Worm (Caenorhabditis elegans): ENCODE data around the gene sqt-1.

sqt-1 gene

ce11 chrII:11307953-11308352, 29.7 kb downstream of the sqt-1 start:
- TF ChIP-seq Y95B8A.8 (GFP tag; IDR thresholded peaks at IDR 0.05) (no peak), nfyb-1 (GFP tag; IDR thresholded peaks at IDR 0.05) (no peak), F23B12.7 (tag; optimal IDR thresholded peaks at IDR 0.05; ENCODE audit: insufficient read depth) (no peak), mcd-1 (GFP tag; IDR thresholded peaks at IDR 0.05) (no peak), nfya-1 (tag; optimal IDR thresholded peaks at IDR 0.05; ENCODE audit: borderline replicate concordance, insufficient read depth) (no peak)

DNA sequence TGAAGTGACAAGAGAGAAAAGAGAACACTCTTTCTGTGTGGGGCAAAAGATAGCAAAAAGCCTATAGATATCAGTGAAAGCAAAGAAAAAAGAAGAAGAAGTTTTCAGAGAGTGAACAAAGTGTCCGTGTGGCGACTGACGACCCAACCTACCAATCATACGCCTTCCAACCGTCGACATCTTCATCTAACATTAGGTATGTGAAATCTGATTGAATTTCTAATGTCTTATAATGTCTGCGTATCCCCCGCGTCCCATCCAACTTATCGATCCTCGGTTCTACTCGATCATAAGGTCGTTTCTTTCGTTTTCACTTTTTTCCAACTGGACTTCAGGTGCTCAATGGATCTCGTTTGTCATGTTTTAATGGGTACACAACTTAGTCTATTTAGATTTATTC, 30.3 kb downstream of the sqt-1 start:
- TF ChIP-seq lag-1 (GFP tag; IDR thresholded peaks at IDR 0.05) (no peak), nhr-80 (tag; optimal IDR thresholded peaks at IDR 0.05) (no peak), akir-1 (GFP tag; optimal IDR thresholded peaks at IDR 0.05) (no peak), nhr-27 (tag; optimal IDR thresholded peaks at IDR 0.05) (no peak), F52B5.7 (tag; optimal IDR thresholded peaks at IDR 0.05) (no peak), madf-6 (GFP tag; IDR thresholded peaks at IDR 0.05) (no peak), ceh-100 (GFP tag; IDR thresholded peaks at IDR 0.05) (no peak)

- TF ChIP-seq sdz-38 (tag; optimal IDR thresholded peaks at IDR 0.05) (no peak), nfyb-1 (GFP tag; IDR thresholded peaks at IDR 0.05) (peak; percentile 24; the same call in 1 of the 2 replicates), hmg-1.2 (GFP tag; IDR thresholded peaks at IDR 0.05) (peak; percentile 79), snpc-4 (GFP tag; optimal IDR thresholded peaks at IDR 0.05) (no peak), snpc-4 (tag; optimal IDR thresholded peaks at IDR 0.05) (peak in 2 of 4 experiments; percentile 16 to 21), lsy-27 (tag; optimal IDR thresholded peaks at IDR 0.05; ENCODE audit: borderline replicate concordance, insufficient read depth) (no peak), him-1 (tag; optimal IDR thresholded peaks at IDR 0.05) (peak; percentile 69), mcd-1 (GFP tag; IDR thresholded peaks at IDR 0.05) (peak; percentile 47; the same call in 1 of the 2 replicates), tbx-9 (tag; optimal IDR thresholded peaks at IDR 0.05; ENCODE audit: borderline replicate concordance) (no peak), cebp-1 (GFP tag; IDR thresholded peaks at IDR 0.05) (no peak), cebp-1 (tag; optimal IDR thresholded peaks at IDR 0.05) (peak; percentile 25), T26A5.8 (tag; optimal IDR thresholded peaks at IDR 0.05) (no peak), rpc-1 (optimal IDR thresholded peaks at IDR 0.05) (peak; percentile 49), rpc-1 (tag; optimal IDR thresholded peaks at IDR 0.05) (peak; percentile 70), nhr-90 (tag; optimal IDR thresholded peaks at IDR 0.05) (peak; percentile 15), ceh-40 (GFP tag; IDR thresholded peaks at IDR 0.05) (no peak), K12H6.12 (tag; optimal IDR thresholded peaks at IDR 0.05) (peak; percentile 40), B0261.1 (tag; optimal IDR thresholded peaks at IDR 0.05) (peak; percentile 51), hrde-1 (tag; optimal IDR thresholded peaks at IDR 0.05; ENCODE audit: borderline replicate concordance) (no peak), lin-26 (GFP tag; IDR thresholded peaks at IDR 0.05) (peak; percentile 81), ztf-28 (GFP tag; IDR thresholded peaks at IDR 0.05) (no peak), tbp1 (GFP tag; optimal IDR thresholded peaks at IDR 0.05) (peak; percentile 81), dpl-1 (GFP tag; optimal IDR thresholded peaks at IDR 0.05) (no peak), dox-1 (GFP tag; IDR thresholded peaks at IDR 0.05) (peak; percentile 37; the same call in 1 of the 2 replicates), zfh-2 (GFP tag; conservative IDR thresholded peaks at IDR 0.05) (peak; percentile 64), B0019.2 (GFP tag; conservative IDR thresholded peaks at IDR 0.05) (no peak), die-1 (tag; optimal IDR thresholded peaks at IDR 0.05) (no peak), madf-6 (GFP tag; IDR thresholded peaks at IDR 0.05) (peak; percentile 51)
These were observed 31.8 kb downstream of the sqt-1 start, which contains the start of gene rsf-1 for ce11 chrII:11305627-11306449. Gene rsf-1 (plus strand): TSS chrII:11306399.

All from whole organism, young adult.